Worm (Caenorhabditis elegans) whole organism, early embryonic: ENCODE measurements around the gene K07E3.4.

ENCODE experiments used
- F13C5.2 ChIP-seq: sonication (generic microtip); optimal IDR thresholded peaks from 2 replicates; lab custom pipeline; 2017; ENCODE audit warnings: mild to moderate bottlenecking, missing genetic modification characterization, inconsistent platforms, missing compliant biosample characterization
- ama-1 ChIP-seq: fragments of 150-350 bp; optimal IDR thresholded peaks from 2 replicates; lab custom pipeline; 2014
- ceh-36 ChIP-seq: sonication (generic microtip); optimal IDR thresholded peaks from 2 replicates; lab custom pipeline; 2016; ENCODE audit warnings: missing genetic modification characterization, inconsistent platforms, missing compliant biosample characterization
- hmbx-1 ChIP-seq: sonication (generic microtip); optimal IDR thresholded peaks from 2 replicates; lab custom pipeline; 2016; ENCODE audit warnings: mild to moderate bottlenecking, missing genetic modification characterization, missing compliant biosample characterization
- pes-1 ChIP-seq: fragments of 200-800 bp; sonication (Bioruptor generic); IDR thresholded peaks from 2 replicates; pipeline ENCODE4 v1.3.6; 2022; ENCODE audit warnings: missing genetic modification reagents, missing genetic modification characterization, missing compliant biosample characterization
- tra-4 ChIP-seq: sonication (generic microtip); optimal IDR thresholded peaks from 2 replicates; lab custom pipeline; 2017; ENCODE audit warnings: missing genetic modification characterization, missing compliant biosample characterization

DNA sequence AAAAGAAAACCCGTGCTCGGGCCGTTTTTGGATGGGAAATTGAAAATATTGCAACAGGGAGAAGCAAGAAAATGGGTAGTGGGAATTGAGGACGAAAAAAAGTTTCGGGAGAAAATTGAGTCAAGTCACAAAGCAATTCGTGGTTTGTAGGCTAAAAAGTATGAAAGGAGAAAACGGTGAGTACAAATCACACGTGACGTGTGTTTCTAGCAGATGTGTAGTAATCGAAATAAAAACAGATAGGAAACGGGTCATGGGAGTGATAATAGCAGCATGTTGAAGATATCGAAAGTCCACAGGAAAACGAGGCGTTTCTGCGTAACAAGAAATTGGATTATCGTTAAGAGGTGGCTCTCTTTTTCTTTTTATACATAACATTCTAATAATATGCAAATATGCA lies 6.1 kb upstream of the K07E3.4 start:
- TF ChIP-seq pes-1 (GFP tag; lab: Robert Waterston, UW) (no peak), F13C5.2 (no peak), hmbx-1 (tag; lab: Kevin White, UChicago) (no peak), ceh-36 (tag; lab: Kevin White, UChicago) (no peak), ama-1 (lab: Kevin White, UChicago) (no peak), tra-4 (tag; lab: Kevin White, UChicago) (no peak)
